ENCODE assay signal across 5 fruit fly cellular contexts in the genomic region with DNA sequence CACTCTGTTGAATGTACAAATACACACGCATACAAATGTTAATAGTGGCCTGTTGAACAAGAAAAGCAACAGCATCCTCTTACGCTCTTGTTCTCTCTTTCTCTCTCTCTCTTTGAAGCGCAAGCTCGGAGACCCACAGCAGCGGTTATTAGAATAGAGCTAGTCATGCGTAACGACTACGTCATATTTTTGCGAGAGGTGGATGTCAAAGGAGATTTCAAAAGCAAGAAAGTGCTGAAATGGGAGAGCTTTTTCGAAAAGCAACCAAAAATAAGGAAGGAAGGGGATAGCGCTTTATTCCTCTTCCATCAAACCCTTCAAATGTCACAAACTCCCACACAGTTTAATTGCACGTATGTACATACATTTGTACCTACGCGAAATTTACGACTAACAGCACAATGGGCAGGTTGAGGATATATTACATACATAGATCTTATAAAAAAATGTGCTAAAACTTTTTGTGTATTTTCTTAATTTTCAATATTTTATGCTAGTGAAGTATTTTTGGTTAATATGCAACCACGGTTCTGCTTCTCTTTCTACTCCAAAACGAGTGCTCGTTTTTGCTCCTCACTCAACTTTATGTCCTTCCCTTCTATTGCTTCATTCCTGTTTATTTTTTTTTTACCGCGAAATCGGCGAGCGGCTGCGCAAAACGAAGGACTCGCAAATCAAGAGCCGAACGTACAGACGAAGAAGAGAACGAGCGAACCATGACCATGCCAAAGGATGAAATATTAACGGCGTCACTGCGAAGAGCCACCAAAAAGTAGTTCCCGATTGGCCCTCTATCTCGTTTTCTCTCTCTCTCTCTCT.
TF ChIP-seq lines count a peak whose summit lies in the region.

No protein-coding gene starts in this region.

- no peak for TF ChIP-seq CTCF in whole organism, embryonic (GFP tag; optimal IDR thresholded peaks at IDR 0.05; lab: Kevin White, UChicago)

TF ChIP-seq in whole organism, adult, 20 proteins besides CTCF, POLR2A, EP300 and RAD21:
- TF ChIP-seq kay (GFP tag; lab: Kevin White, UChicago; ENCODE audit: borderline replicate concordance) (peak; percentile 85), pad (GFP tag; optimal IDR thresholded peaks at IDR 0.05; lab: Kevin White, UChicago) (no peak), CG5204 (GFP tag; optimal IDR thresholded peaks at IDR 0.05; lab: Kevin White, UChicago) (peak; percentile 32)

TF ChIP-seq in whole organism, embryonic, 481 proteins besides CTCF, POLR2A, EP300 and RAD21 (continues in another document):
- TF ChIP-seq NfI (GFP tag; optimal IDR thresholded peaks at IDR 0.05; lab: Kevin White, UChicago): peak; percentile 38
- TF ChIP-seq amos (GFP tag; IDR thresholded peaks at IDR 0.05; lab: Robert Waterston, UW; ENCODE audit: partially characterized antibody): no peak
- TF ChIP-seq CG1832 (GFP tag; optimal IDR thresholded peaks at IDR 0.05; lab: Kevin White, UChicago): peak; percentile 19
- no peak for TF ChIP-seq pb (GFP tag; optimal IDR thresholded peaks at IDR 0.05; lab: Kevin White, UChicago)
- no peak for TF ChIP-seq Chrac-16 (GFP tag; optimal IDR thresholded peaks at IDR 0.05; lab: Kevin White, UChicago)
- TF ChIP-seq Gug (GFP tag; IDR thresholded peaks at IDR 0.05; lab: Robert Waterston, UW): no peak
- TF ChIP-seq CG14860 (GFP tag; IDR thresholded peaks at IDR 0.05; lab: Robert Waterston, UW; ENCODE audit: partially characterized antibody): no peak
- peak; percentile 53 for TF ChIP-seq lilli (GFP tag; optimal IDR thresholded peaks at IDR 0.05; lab: Kevin White, UChicago)
- TF ChIP-seq CG6689 (GFP tag; IDR thresholded peaks at IDR 0.05; lab: Robert Waterston, UW): no peak
- TF ChIP-seq sd (tag; optimal IDR thresholded peaks at IDR 0.05; lab: Kevin White, UChicago): no peak
- TF ChIP-seq Six4 (GFP tag; optimal IDR thresholded peaks at IDR 0.05; lab: Kevin White, UChicago): no peak
- TF ChIP-seq gro (GFP tag; optimal IDR thresholded peaks at IDR 0.05; lab: Kevin White, UChicago): no peak
- no peak for TF ChIP-seq ttk (GFP tag; IDR thresholded peaks at IDR 0.05; lab: Robert Waterston, UW)
- no peak for TF ChIP-seq Awh (GFP tag; IDR thresholded peaks at IDR 0.05; lab: Robert Waterston, UW)
- TF ChIP-seq ems (GFP tag; optimal IDR thresholded peaks at IDR 0.05; lab: Kevin White, UChicago): no peak
- peak; percentile 28 for TF ChIP-seq Hsf (GFP tag; optimal IDR thresholded peaks at IDR 0.05; lab: Kevin White, UChicago)
- no peak for TF ChIP-seq CG7928 (GFP tag; optimal IDR thresholded peaks at IDR 0.05; lab: Kevin White, UChicago)
- TF ChIP-seq Dbx (GFP tag; IDR thresholded peaks at IDR 0.05; lab: Robert Waterston, UW): 0 out of 3 replicates have a peak, but pooled peaks have one; percentile 15
- TF ChIP-seq abd-A (tag; optimal IDR thresholded peaks at IDR 0.05; lab: Kevin White, UChicago): no peak

TF ChIP-seq in whole organism, prepupa, 60 proteins besides CTCF, POLR2A, EP300 and RAD21 (continues in another document):
- TF ChIP-seq Hr38 (GFP tag; optimal IDR thresholded peaks at IDR 0.05; lab: Kevin White, UChicago): no peak
- TF ChIP-seq CG6792 (GFP tag; optimal IDR thresholded peaks at IDR 0.05; lab: Kevin White, UChicago): peak; percentile 20
- TF ChIP-seq CG9139 (GFP tag; optimal IDR thresholded peaks at IDR 0.05; lab: Kevin White, UChicago): peak; percentile 59
- peak; percentile 68 for TF ChIP-seq topi (GFP tag; optimal IDR thresholded peaks at IDR 0.05; lab: Kevin White, UChicago)
- peak; percentile 2 for TF ChIP-seq CG6808 (GFP tag; optimal IDR thresholded peaks at IDR 0.05; lab: Kevin White, UChicago)
- TF ChIP-seq svp (GFP tag; lab: Kevin White, UChicago): no peak
- TF ChIP-seq CG8632 (GFP tag; optimal IDR thresholded peaks at IDR 0.05; lab: Kevin White, UChicago): peak; percentile 52
- peak; percentile 20 for TF ChIP-seq CG6276 (GFP tag; optimal IDR thresholded peaks at IDR 0.05; lab: Kevin White, UChicago)
- TF ChIP-seq CG7368 (GFP tag; optimal IDR thresholded peaks at IDR 0.05; lab: Kevin White, UChicago): peak; percentile 28
- peak; percentile 61 for TF ChIP-seq lz (GFP tag; optimal IDR thresholded peaks at IDR 0.05; lab: Kevin White, UChicago)
- 0 out of 3 replicates have a peak, but pooled peaks have one; percentile 32 for TF ChIP-seq CG8119 (GFP tag; IDR thresholded peaks at IDR 0.05; lab: Robert Waterston, UW)
- TF ChIP-seq CG16779 (tag; optimal IDR thresholded peaks at IDR 0.05; lab: Kevin White, UChicago): peak; percentile 6
- TF ChIP-seq CG10669 (GFP tag; optimal IDR thresholded peaks at IDR 0.05; lab: Kevin White, UChicago): no peak
- TF ChIP-seq CG31627 (GFP tag; optimal IDR thresholded peaks at IDR 0.05; lab: Kevin White, UChicago): peak; percentile 51
- TF ChIP-seq CG32006 (GFP tag; optimal IDR thresholded peaks at IDR 0.05; lab: Kevin White, UChicago): peak; percentile 73
- TF ChIP-seq CG6163 (GFP tag; IDR thresholded peaks at IDR 0.05; lab: Robert Waterston, UW): peak; percentile 25; the same call in 1 of the 3 replicates
- TF ChIP-seq eg (GFP tag; IDR thresholded peaks at IDR 0.05; lab: Robert Waterston, UW): no peak
- TF ChIP-seq esn (GFP tag; optimal IDR thresholded peaks at IDR 0.05; lab: Kevin White, UChicago): peak; percentile 72
- peak; percentile 43 for TF ChIP-seq achi (GFP tag; optimal IDR thresholded peaks at IDR 0.05; lab: Kevin White, UChicago)
- peak; percentile 73 for TF ChIP-seq Sox14 (GFP tag; optimal IDR thresholded peaks at IDR 0.05; lab: Kevin White, UChicago)

TF ChIP-seq in whole organism, pupa, 21 proteins besides CTCF, POLR2A, EP300 and RAD21:
- TF ChIP-seq CG34367 (tag; optimal IDR thresholded peaks at IDR 0.05; lab: Kevin White, UChicago): peak; percentile 38
- no peak for TF ChIP-seq Ets98B (GFP tag; IDR thresholded peaks at IDR 0.05; lab: Robert Waterston, UW)
- TF ChIP-seq rn (GFP tag; IDR thresholded peaks at IDR 0.05; lab: Robert Waterston, UW): no peak
- no peak for TF ChIP-seq EcR (GFP tag; optimal IDR thresholded peaks at IDR 0.05; lab: Kevin White, UChicago)
- TF ChIP-seq CG17806 (tag; optimal IDR thresholded peaks at IDR 0.05; lab: Kevin White, UChicago): no peak
- TF ChIP-seq fd96Ca (GFP tag; IDR thresholded peaks at IDR 0.05; lab: Robert Waterston, UW): 0 out of 3 replicates have a peak, but pooled peaks have one; percentile 59
- peak; percentile 34 for TF ChIP-seq Snoo (tag; optimal IDR thresholded peaks at IDR 0.05; lab: Kevin White, UChicago)
- peak; percentile 61 for TF ChIP-seq Pif1A (GFP tag; optimal IDR thresholded peaks at IDR 0.05; lab: Kevin White, UChicago)
- TF ChIP-seq CG13204 (GFP tag; optimal IDR thresholded peaks at IDR 0.05; lab: Kevin White, UChicago): no peak
- TF ChIP-seq Pif1B (GFP tag; optimal IDR thresholded peaks at IDR 0.05; lab: Kevin White, UChicago): peak; percentile 8
- TF ChIP-seq CG8301 (tag; optimal IDR thresholded peaks at IDR 0.05; lab: Kevin White, UChicago): peak; percentile 22
- TF ChIP-seq CG8159 (tag; optimal IDR thresholded peaks at IDR 0.05; lab: Kevin White, UChicago): peak; percentile 20
- peak; percentile 55 for TF ChIP-seq CG9948 (tag; optimal IDR thresholded peaks at IDR 0.05; lab: Kevin White, UChicago)
- no peak for TF ChIP-seq D1 (tag; optimal IDR thresholded peaks at IDR 0.05; lab: Kevin White, UChicago)
- TF ChIP-seq CG14655 (GFP tag; optimal IDR thresholded peaks at IDR 0.05; lab: Kevin White, UChicago): peak; percentile 44
- no peak for TF ChIP-seq gl (tag; optimal IDR thresholded peaks at IDR 0.05; lab: Kevin White, UChicago)
- peak; percentile 57 for TF ChIP-seq CG15710 (tag; optimal IDR thresholded peaks at IDR 0.05; lab: Kevin White, UChicago)

TF ChIP-seq in whole organism, wandering third instar larva, 38 proteins besides CTCF, POLR2A, EP300 and RAD21 (continues in another document):
- TF ChIP-seq Hr78 (GFP tag; optimal IDR thresholded peaks at IDR 0.05; lab: Kevin White, UChicago) (no peak), Myc (optimal IDR thresholded peaks at IDR 0.05; lab: Kevin White, UChicago) (no peak), sv (GFP tag; optimal IDR thresholded peaks at IDR 0.05; lab: Kevin White, UChicago) (no peak), Dfd (GFP tag; optimal IDR thresholded peaks at IDR 0.05; lab: Kevin White, UChicago) (no peak), tai (GFP tag; optimal IDR thresholded peaks at IDR 0.05; lab: Kevin White, UChicago) (no peak), CG32264 (GFP tag; optimal IDR thresholded peaks at IDR 0.05; lab: Kevin White, UChicago) (peak; percentile 19), jim (GFP tag; optimal IDR thresholded peaks at IDR 0.05; lab: Kevin White, UChicago) (no peak), Dif (GFP tag; optimal IDR thresholded peaks at IDR 0.05; lab: Kevin White, UChicago; ENCODE audit: partially characterized antibody) (peak; percentile 41), brk (GFP tag; optimal IDR thresholded peaks at IDR 0.05; lab: Kevin White, UChicago) (no peak), rgr (GFP tag; optimal IDR thresholded peaks at IDR 0.05; lab: Kevin White, UChicago) (peak; percentile 48), N (GFP tag; optimal IDR thresholded peaks at IDR 0.05; lab: Kevin White, UChicago) (no peak), Mio (GFP tag; optimal IDR thresholded peaks at IDR 0.05; lab: Kevin White, UChicago) (no peak), dsf (GFP tag; optimal IDR thresholded peaks at IDR 0.05; lab: Kevin White, UChicago; ENCODE audit: borderline replicate concordance) (no peak), br (GFP tag; optimal IDR thresholded peaks at IDR 0.05; lab: Kevin White, UChicago) (peak; percentile 19), Hr83 (GFP tag; optimal IDR thresholded peaks at IDR 0.05; lab: Kevin White, UChicago; ENCODE audit: poor library complexity, severe bottlenecking) (no peak), ey (GFP tag; optimal IDR thresholded peaks at IDR 0.05; lab: Kevin White, UChicago) (peak; percentile 67), h (GFP tag; optimal IDR thresholded peaks at IDR 0.05; lab: Kevin White, UChicago) (peak; percentile 73), psq (GFP tag; optimal IDR thresholded peaks at IDR 0.05; lab: Kevin White, UChicago) (peak; percentile 96), Abd-B (GFP tag; optimal IDR thresholded peaks at IDR 0.05; lab: Kevin White, UChicago) (no peak), Hnf4 (GFP tag; optimal IDR thresholded peaks at IDR 0.05; lab: Kevin White, UChicago) (peak; percentile 30), dl (GFP tag; optimal IDR thresholded peaks at IDR 0.05; lab: Kevin White, UChicago; ENCODE audit: insufficient read depth in 1 of 2, partially characterized antibody in 2 of 2) (peak; percentile 25 to 65), OdsH (GFP tag; optimal IDR thresholded peaks at IDR 0.05; lab: Kevin White, UChicago) (peak; percentile 44), Rel (GFP tag; optimal IDR thresholded peaks at IDR 0.05; lab: Kevin White, UChicago) (peak; percentile 51), Rel (tag; optimal IDR thresholded peaks at IDR 0.05; lab: Kevin White, UChicago) (no peak), Jra (GFP tag; optimal IDR thresholded peaks at IDR 0.05; lab: Kevin White, UChicago) (peak; percentile 30), sage (GFP tag; optimal IDR thresholded peaks at IDR 0.05; lab: Kevin White, UChicago) (no peak), CG9705 (GFP tag; optimal IDR thresholded peaks at IDR 0.05; lab: Kevin White, UChicago) (no peak), dmrt93B (GFP tag; optimal IDR thresholded peaks at IDR 0.05; lab: Kevin White, UChicago) (no peak)
